Worm (Caenorhabditis elegans) whole organism, L1 larva: ENCODE data around the gene cld-9.

Experiments used
- C34B4.2 ChIP-seq: sonication (generic microtip); optimal IDR thresholded peaks from 2 replicates; lab custom pipeline; 2017; ENCODE audit warnings: mild to moderate bottlenecking, missing genetic modification characterization, missing compliant biosample characterization
- Y116A8C.19 ChIP-seq: sonication (generic microtip); optimal IDR thresholded peaks from 2 replicates; lab custom pipeline; 2016; ENCODE audit warnings: missing compliant biosample characterization, missing genetic modification characterization, borderline replicate concordance
- aha-1 ChIP-seq: fragments of 150-350 bp; optimal IDR thresholded peaks from 2 replicates; lab custom pipeline; 2014; ENCODE audit warnings: missing biosample characterization, missing genetic modification characterization
- ama-1 ChIP-seq: fragments of 150-350 bp; optimal IDR thresholded peaks from 2 replicates; lab custom pipeline; 2014
- blmp-1 ChIP-seq: fragments of 150-350 bp; optimal IDR thresholded peaks from 2 replicates; lab custom pipeline; 2014; ENCODE audit warnings: missing biosample characterization, missing genetic modification characterization
- ceh-63 ChIP-seq: fragments of 200-800 bp; sonication (Bioruptor generic); optimal IDR thresholded peaks from 2 replicates; lab custom pipeline; 2018; ENCODE audit warnings: mild to moderate bottlenecking, missing genetic modification characterization, missing compliant biosample characterization
- ceh-8 ChIP-seq: fragments of 200-800 bp; sonication (Bioruptor generic); optimal IDR thresholded peaks from 2 replicates; lab custom pipeline; 2018; ENCODE audit warnings: mild to moderate bottlenecking, missing genetic modification characterization, moderate library complexity, missing compliant biosample characterization
- ces-1 ChIP-seq: fragments of 150-350 bp; optimal IDR thresholded peaks from 2 replicates; lab custom pipeline; 2014; ENCODE audit warnings: missing biosample characterization, missing genetic modification reagents, missing genetic modification characterization
- dpl-1 ChIP-seq, 3 experiments: fragments of 150-350 bp in 2 of 3; sonication (generic microtip) in 1 of 3; optimal IDR thresholded peaks; 2 replicates each; lab custom pipeline; 2014 to 2017; ENCODE audit warnings: missing biosample characterization in 3 of 3, missing genetic modification characterization in 3 of 3, missing genetic modification reagents in 3 of 3
- efl-1 ChIP-seq, 4 experiments: fragments of 150-350 bp; optimal IDR thresholded peaks in 3 of 4; peaks in 1 of 4; 1 replicate in 1 of 4; 2 replicates in 3 of 4; lab custom pipeline; 2014; ENCODE audit warnings: missing biosample characterization in 2 of 4, missing genetic modification characterization in 2 of 4, missing genetic modification reagents in 2 of 4
- efl-3 ChIP-seq: fragments of 200-800 bp; sonication (Bioruptor generic); optimal IDR thresholded peaks from 2 replicates; lab custom pipeline; 2018; ENCODE audit warnings: mild to moderate bottlenecking, missing genetic modification characterization, missing compliant biosample characterization
- egl-13 ChIP-seq: sonication (generic microtip); optimal IDR thresholded peaks from 2 replicates; lab custom pipeline; 2016; ENCODE audit warnings: missing genotype, missing genetic modification reagents, missing genetic modification characterization, missing compliant biosample characterization
- fkh-10 ChIP-seq: sonication (generic microtip); optimal IDR thresholded peaks from 2 replicates; lab custom pipeline; 2017; ENCODE audit warnings: missing biosample characterization, missing genetic modification reagents, missing genetic modification characterization
- fkh-4 ChIP-seq: sonication (generic microtip); optimal IDR thresholded peaks from 2 replicates; lab custom pipeline; 2016; ENCODE audit warnings: missing compliant biosample characterization, missing genetic modification characterization, borderline replicate concordance
- fkh-8 ChIP-seq: sonication (generic microtip); optimal IDR thresholded peaks from 2 replicates; lab custom pipeline; 2016; ENCODE audit warnings: mild to moderate bottlenecking, missing genetic modification characterization, missing compliant biosample characterization
- fos-1 ChIP-seq: fragments of 150-350 bp; optimal IDR thresholded peaks from 2 replicates; lab custom pipeline; 2014; ENCODE audit warnings: missing biosample characterization, missing genetic modification characterization
- grh-1 ChIP-seq: fragments of 200-800 bp; sonication (Bioruptor generic); IDR thresholded peaks from 2 replicates; pipeline ENCODE4 v1.3.6; 2022; ENCODE audit warnings: missing genetic modification reagents, missing genetic modification characterization, missing compliant biosample characterization
- hpl-2 ChIP-seq: fragments of 150-350 bp; optimal IDR thresholded peaks from 2 replicates; lab custom pipeline; 2014; ENCODE audit warnings: missing biosample characterization, missing genetic modification reagents, missing genetic modification characterization
- irx-1 ChIP-seq: sonication (generic microtip); optimal IDR thresholded peaks from 2 replicates; lab custom pipeline; 2016; ENCODE audit warnings: missing genetic modification characterization, missing compliant biosample characterization
- isw-1 ChIP-seq: fragments of 200-800 bp; sonication (Bioruptor generic); IDR thresholded peaks from 2 replicates; pipeline ENCODE4 v1.3.6; 2022; ENCODE audit warnings: missing genetic modification characterization, missing compliant biosample characterization
- jun-1 ChIP-seq: fragments of 150-350 bp; optimal IDR thresholded peaks from 2 replicates; lab custom pipeline; 2014; ENCODE audit warnings: missing biosample characterization, missing genetic modification reagents, missing genetic modification characterization
- lin-13 ChIP-seq: fragments of 150-350 bp; optimal IDR thresholded peaks from 2 replicates; lab custom pipeline; 2014; ENCODE audit warnings: missing biosample characterization, missing genetic modification reagents, missing genetic modification characterization
- lin-39 ChIP-seq: fragments of 150-350 bp; optimal IDR thresholded peaks from 2 replicates; lab custom pipeline; 2014; ENCODE audit warnings: missing biosample characterization, missing genetic modification reagents, missing genetic modification characterization
- lsy-2 ChIP-seq, 2 experiments: fragments of 150-350 bp; optimal IDR thresholded peaks; 2 replicates each; lab custom pipeline; 2014; ENCODE audit warnings: missing biosample characterization in 2 of 2, missing genetic modification characterization in 2 of 2
- mdl-1 ChIP-seq, 2 experiments: fragments of 150-350 bp; optimal IDR thresholded peaks; 2 replicates each; lab custom pipeline; 2014 to 2017; ENCODE audit warnings: missing biosample characterization in 2 of 2, missing genetic modification characterization in 2 of 2, inconsistent platforms in 1 of 2
- mef-2 ChIP-seq: fragments of 150-350 bp; optimal IDR thresholded peaks from 2 replicates; lab custom pipeline; 2014; ENCODE audit warnings: missing biosample characterization, missing genetic modification characterization
- mep-1 ChIP-seq: fragments of 150-350 bp; optimal IDR thresholded peaks from 2 replicates; lab custom pipeline; 2014; ENCODE audit warnings: missing biosample characterization, missing genetic modification characterization
- nhr-11 ChIP-seq: fragments of 150-350 bp; optimal IDR thresholded peaks from 2 replicates; lab custom pipeline; 2014; ENCODE audit warnings: missing biosample characterization, missing genetic modification characterization
- nhr-19 ChIP-seq: fragments of 200-800 bp; sonication (Bioruptor generic); conservative IDR thresholded peaks from 2 replicates; pipeline ENCODE4 v1.3.6; 2022; ENCODE audit warnings: missing genetic modification characterization, missing compliant biosample characterization
- nhr-20 ChIP-seq: sonication (generic microtip); optimal IDR thresholded peaks from 2 replicates; lab custom pipeline; 2016; ENCODE audit warnings: mild to moderate bottlenecking, missing genetic modification characterization, missing compliant biosample characterization
- nhr-237 ChIP-seq: fragments of 150-350 bp; optimal IDR thresholded peaks from 2 replicates; lab custom pipeline; 2014; ENCODE audit warnings: missing biosample characterization, missing genetic modification characterization
- nhr-76 ChIP-seq: sonication (generic microtip); optimal IDR thresholded peaks from 2 replicates; lab custom pipeline; 2017; ENCODE audit warnings: missing biosample characterization, missing genetic modification characterization
- nhr-77 ChIP-seq: fragments of 150-350 bp; optimal IDR thresholded peaks from 2 replicates; lab custom pipeline; 2014; ENCODE audit warnings: missing biosample characterization, missing genetic modification characterization
- nhr-85 ChIP-seq: sonication (generic microtip); peaks from one replicate; lab custom pipeline; 2016; ENCODE audit warnings: missing genetic modification characterization, inconsistent platforms, missing compliant biosample characterization
- nhr-90 ChIP-seq: sonication (generic microtip); optimal IDR thresholded peaks from 2 replicates; lab custom pipeline; 2016; ENCODE audit warnings: mild to moderate bottlenecking, missing genetic modification characterization, missing compliant biosample characterization; ENCODE audit not compliant: poor library complexity
- pax-3 ChIP-seq: fragments of 200-800 bp; sonication (Bioruptor generic); optimal IDR thresholded peaks from 2 replicates; lab custom pipeline; 2018; ENCODE audit warnings: mild to moderate bottlenecking, missing genetic modification characterization, moderate library complexity, missing compliant biosample characterization
- snpc-4 ChIP-seq: fragments of 150-350 bp; optimal IDR thresholded peaks from 2 replicates; lab custom pipeline; 2014; ENCODE audit warnings: missing biosample characterization, missing genetic modification characterization
- snu-23 ChIP-seq: sonication (generic microtip); optimal IDR thresholded peaks from 2 replicates; lab custom pipeline; 2016; ENCODE audit warnings: missing genetic modification characterization, missing compliant biosample characterization
- tlp-1 ChIP-seq: fragments of 150-350 bp; optimal IDR thresholded peaks from 2 replicates; lab custom pipeline; 2014; ENCODE audit warnings: missing biosample characterization, missing genetic modification characterization
- unc-86 ChIP-seq: sonication (generic microtip); optimal IDR thresholded peaks from 2 replicates; lab custom pipeline; 2016; ENCODE audit warnings: missing genetic modification characterization, missing compliant biosample characterization
- unc-98 ChIP-seq: fragments of 200-800 bp; sonication (Bioruptor generic); IDR thresholded peaks from 2 replicates; pipeline ENCODE4 v1.3.6; 2022; ENCODE audit warnings: missing genetic modification characterization, missing compliant biosample characterization
- vab-15 ChIP-seq: sonication (generic microtip); optimal IDR thresholded peaks from 2 replicates; lab custom pipeline; 2017; ENCODE audit warnings: missing genotype, mild to moderate bottlenecking, missing genetic modification characterization, missing compliant biosample characterization
- zag-1 ChIP-seq: fragments of 150-350 bp; optimal IDR thresholded peaks from 2 replicates; lab custom pipeline; 2014; ENCODE audit warnings: missing biosample characterization, missing genetic modification characterization
- ztf-4 ChIP-seq: fragments of 150-350 bp; optimal IDR thresholded peaks from 2 replicates; lab custom pipeline; 2014; ENCODE audit warnings: missing biosample characterization, missing genetic modification characterization

The cld-9 gene

ce11 chrV:13715223-13715686, 36.4 kb downstream of the cld-9 start, which contains the start of gene zipt-9 (continued):
- TF ChIP-seq fkh-4 (tag; lab: Kevin White, UChicago) (peak; percentile 52), lin-39 (tag; lab: Kevin White, UChicago) (peak; percentile 11), nhr-90 (tag; lab: Kevin White, UChicago) (peak; percentile 92), nhr-85 (peak; percentile 88), nhr-11 (tag; lab: Kevin White, UChicago) (no peak), aha-1 (no peak), vab-15 (peak; percentile 89), lsy-2 (tag; optimal IDR thresholded peaks at IDR 0.05; lab: Kevin White, UChicago) (peak in 1 of 2 experiments; percentile 86), nhr-20 (tag; lab: Kevin White, UChicago) (peak; percentile 89), grh-1 (GFP tag; lab: Robert Waterston, UW) (peak; percentile 50; the same call in 1 of the 2 replicates), nhr-76 (tag; lab: Kevin White, UChicago) (no peak), hpl-2 (GFP tag; lab: Kevin White, UChicago) (peak; percentile 25), ama-1 (lab: Kevin White, UChicago) (no peak), unc-86 (tag; lab: Kevin White, UChicago) (peak; percentile 71), nhr-77 (peak; percentile 83), irx-1 (tag; lab: Kevin White, UChicago) (peak; percentile 71), blmp-1 (tag; lab: Kevin White, UChicago) (peak; percentile 93), Y116A8C.19 (tag; lab: Kevin White, UChicago) (no peak), pax-3 (peak; percentile 99), zag-1 (tag; lab: Kevin White, UChicago) (no peak), lin-13 (peak; percentile 63), snpc-4 (tag; lab: Kevin White, UChicago) (peak; percentile 65), fos-1 (tag; lab: Kevin White, UChicago) (peak; percentile 65), ceh-63 (GFP tag; lab: Kevin White, UChicago) (peak; percentile 90), C34B4.2 (no peak), mdl-1 (tag; optimal IDR thresholded peaks at IDR 0.05; lab: Kevin White, UChicago) (peak in 1 of 2 experiments; percentile 66), nhr-19 (GFP tag; lab: Robert Waterston, UW) (peak; percentile 83), tlp-1 (tag; lab: Kevin White, UChicago) (no peak), unc-98 (GFP tag; lab: Robert Waterston, UW) (peak; percentile 86), mef-2 (tag; lab: Kevin White, UChicago) (no peak), mep-1 (tag; lab: Kevin White, UChicago) (peak; percentile 85), efl-1 (optimal IDR thresholded peaks at IDR 0.05; lab: Kevin White, UChicago) (peak; percentile 82 to 85), efl-1 (GFP tag; optimal IDR thresholded peaks at IDR 0.05 in 1 of 2; lab: Kevin White, UChicago) (peak; percentile 73 to 95)

DNA sequence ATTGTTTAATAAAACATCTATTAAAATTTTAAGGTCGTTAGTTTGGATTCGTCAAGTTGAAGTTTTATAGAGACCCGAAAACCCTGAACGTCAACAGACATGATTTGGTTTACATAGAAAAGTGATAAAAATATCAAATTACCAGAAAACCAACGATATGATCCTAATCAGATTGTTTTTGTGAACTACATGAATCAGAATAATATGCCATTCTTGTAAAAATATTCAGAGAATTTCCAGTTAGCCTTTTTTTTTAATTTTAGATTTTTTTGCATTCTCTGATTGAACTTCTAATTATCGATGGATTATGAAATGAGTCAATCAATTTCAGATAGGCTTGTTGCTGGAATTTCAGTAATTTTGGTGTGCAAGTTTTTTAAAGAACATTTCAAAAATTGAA, 40.6 kb downstream of the cld-9 start, which contains the start of gene srx-96:
Gene srx-96 (plus strand): TSS at position 301 of the 400 bp plus-strand sequence.
- TF ChIP-seq isw-1 (GFP tag; lab: Robert Waterston, UW) (no peak), dpl-1 (GFP tag; optimal IDR thresholded peaks at IDR 0.05; lab: Kevin White, UChicago) (no peak), ceh-8 (GFP tag; lab: Kevin White, UChicago) (no peak), efl-3 (no peak), fkh-8 (tag; lab: Kevin White, UChicago) (no peak), jun-1 (tag; lab: Kevin White, UChicago) (no peak), fkh-10 (no peak), snu-23 (GFP tag; lab: Kevin White, UChicago) (no peak), nhr-76 (tag; lab: Kevin White, UChicago) (no peak), nhr-237 (tag; lab: Kevin White, UChicago) (no peak), ces-1 (GFP tag; lab: Kevin White, UChicago) (no peak), ztf-4 (no peak), egl-13 (no peak), zag-1 (tag; lab: Kevin White, UChicago) (no peak)
